ENCODE assay signal across 1 worm cellular context in genomic region chrV:15880705-15881104, ce11.
TF ChIP-seq lines count a peak whose summit lies in the region.

No protein-coding gene starts in this region.

TF ChIP-seq in whole organism, L1 larva, 84 proteins besides CTCF, POLR2A, EP300 and RAD21 (continued from another document):
- TF ChIP-seq elt-3 (tag; optimal IDR thresholded peaks at IDR 0.05; lab: Kevin White, UChicago) (peak in 2 of 6 experiments; percentile 59 to 83), rnt-1 (tag; optimal IDR thresholded peaks at IDR 0.05; lab: Kevin White, UChicago) (peak; percentile 4), unc-30 (tag; optimal IDR thresholded peaks at IDR 0.05; lab: Kevin White, UChicago) (no peak), tbx-2 (tag; optimal IDR thresholded peaks at IDR 0.05; lab: Kevin White, UChicago) (peak; percentile 41), fos-1 (tag; optimal IDR thresholded peaks at IDR 0.05; lab: Kevin White, UChicago) (peak; percentile 16), efl-3 (GFP tag; optimal IDR thresholded peaks at IDR 0.05; lab: Kevin White, UChicago) (no peak), fkh-10 (GFP tag; optimal IDR thresholded peaks at IDR 0.05; lab: Kevin White, UChicago) (no peak), fkh-4 (tag; optimal IDR thresholded peaks at IDR 0.05; lab: Kevin White, UChicago; ENCODE audit: borderline replicate concordance) (no peak), aly-2 (tag; optimal IDR thresholded peaks at IDR 0.05; lab: Kevin White, UChicago) (no peak), lir-3 (tag; optimal IDR thresholded peaks at IDR 0.05; lab: Kevin White, UChicago; ENCODE audit: poor library complexity) (peak; percentile 48), hlh-4 (tag; optimal IDR thresholded peaks at IDR 0.05; lab: Kevin White, UChicago) (no peak), hpl-2 (GFP tag; optimal IDR thresholded peaks at IDR 0.05; lab: Kevin White, UChicago) (no peak), snu-23 (GFP tag; optimal IDR thresholded peaks at IDR 0.05; lab: Kevin White, UChicago) (peak; percentile 37), nhr-90 (tag; optimal IDR thresholded peaks at IDR 0.05; lab: Kevin White, UChicago; ENCODE audit: poor library complexity) (peak; percentile 46), C04F5.9 (tag; optimal IDR thresholded peaks at IDR 0.05; lab: Kevin White, UChicago) (no peak), pag-3 (tag; optimal IDR thresholded peaks at IDR 0.05; lab: Kevin White, UChicago; ENCODE audit: borderline replicate concordance, insufficient read depth) (no peak), dsc-1 (tag; optimal IDR thresholded peaks at IDR 0.05; lab: Kevin White, UChicago) (no peak), lin-14 (GFP tag; optimal IDR thresholded peaks at IDR 0.05; lab: Kevin White, UChicago) (peak; percentile 73), zag-1 (tag; optimal IDR thresholded peaks at IDR 0.05; lab: Kevin White, UChicago) (no peak), lsy-2 (tag; optimal IDR thresholded peaks at IDR 0.05; lab: Kevin White, UChicago) (peak; percentile 15 to 81), ceh-82 (tag; optimal IDR thresholded peaks at IDR 0.05; lab: Kevin White, UChicago) (peak in 2 of 3 experiments; percentile 30 to 49), Y116A8C.19 (tag; optimal IDR thresholded peaks at IDR 0.05; lab: Kevin White, UChicago; ENCODE audit: borderline replicate concordance) (no peak), ceh-63 (GFP tag; optimal IDR thresholded peaks at IDR 0.05; lab: Kevin White, UChicago) (no peak), isw-1 (GFP tag; IDR thresholded peaks at IDR 0.05; lab: Robert Waterston, UW) (no peak), F16B12.6 (tag; optimal IDR thresholded peaks at IDR 0.05; lab: Kevin White, UChicago) (no peak), zip-4 (GFP tag; optimal IDR thresholded peaks at IDR 0.05; lab: Kevin White, UChicago) (peak; percentile 76), pax-3 (tag; optimal IDR thresholded peaks at IDR 0.05; lab: Kevin White, UChicago) (no peak), lin-13 (GFP tag; optimal IDR thresholded peaks at IDR 0.05; lab: Kevin White, UChicago) (no peak), ets-5 (GFP tag; IDR thresholded peaks at IDR 0.05; lab: Robert Waterston, UW) (no peak), ceh-88 (GFP tag; IDR thresholded peaks at IDR 0.05; lab: Robert Waterston, UW) (no peak), unc-86 (tag; optimal IDR thresholded peaks at IDR 0.05; lab: Kevin White, UChicago) (no peak), mab-9 (GFP tag; IDR thresholded peaks at IDR 0.05; lab: Robert Waterston, UW) (no peak), irx-1 (tag; optimal IDR thresholded peaks at IDR 0.05; lab: Kevin White, UChicago) (peak; percentile 34), mef-2 (tag; optimal IDR thresholded peaks at IDR 0.05; lab: Kevin White, UChicago) (peak; percentile 20), elt-2 (tag; optimal IDR thresholded peaks at IDR 0.05; lab: Kevin White, UChicago) (peak; percentile 58), unc-130 (tag; optimal IDR thresholded peaks at IDR 0.05; lab: Kevin White, UChicago) (no peak), nhr-47 (tag; optimal IDR thresholded peaks at IDR 0.05; lab: Kevin White, UChicago) (peak; percentile 59), nhr-20 (tag; optimal IDR thresholded peaks at IDR 0.05; lab: Kevin White, UChicago) (peak; percentile 70)
